Worm (Caenorhabditis elegans) whole organism, young adult: Measurements from ENCODE around the gene ZK1010.12.

ENCODE experiments used
- F10E7.11 ChIP-seq: sonication (generic microtip); optimal IDR thresholded peaks from 2 replicates; lab custom pipeline; 2017; ENCODE audit warnings: mild to moderate bottlenecking, missing genetic modification characterization, moderate library complexity, missing compliant biosample characterization
- F22D6.2 ChIP-seq: sonication (generic microtip); optimal IDR thresholded peaks from 2 replicates; lab custom pipeline; 2016; ENCODE audit warnings: mild to moderate bottlenecking, missing genetic modification characterization, missing compliant biosample characterization
- F55B11.4 ChIP-seq: sonication (generic microtip); optimal IDR thresholded peaks from 2 replicates; lab custom pipeline; 2016; ENCODE audit warnings: missing compliant biosample characterization, missing genetic modification characterization, borderline replicate concordance; ENCODE audit not compliant: insufficient read depth
- K11D2.4 ChIP-seq: fragments of 200-800 bp; sonication (Bioruptor generic); IDR thresholded peaks from 2 replicates; pipeline ENCODE4 v1.3.6; 2022; ENCODE audit warnings: missing genetic modification reagents, missing genetic modification characterization, missing compliant biosample characterization
- atf-7 ChIP-seq: sonication (generic microtip); optimal IDR thresholded peaks from 2 replicates; lab custom pipeline; 2017; ENCODE audit warnings: mild to moderate bottlenecking, missing genetic modification characterization, missing compliant biosample characterization
- lin-40 ChIP-seq: sonication (generic microtip); optimal IDR thresholded peaks from 2 replicates; lab custom pipeline; 2016; ENCODE audit warnings: missing genetic modification characterization, mild to moderate bottlenecking, missing compliant biosample characterization, missing genotype, missing genetic modification reagents
- madf-3 ChIP-seq: fragments of 200-800 bp; sonication (Bioruptor generic); IDR thresholded peaks from 2 replicates; pipeline ENCODE4 v1.3.6; 2022; ENCODE audit warnings: missing genetic modification reagents, missing genetic modification characterization, missing compliant biosample characterization
- pha-4 ChIP-seq: fragments of 150-350 bp; sonication (generic microtip); optimal IDR thresholded peaks from 2 replicates; lab custom pipeline; 2014; ENCODE audit warnings: missing biosample characterization, missing genetic modification reagents, missing genetic modification characterization
- zim-3 ChIP-seq: sonication (generic microtip); optimal IDR thresholded peaks from 2 replicates; lab custom pipeline; 2017; ENCODE audit warnings: mild to moderate bottlenecking, missing genetic modification characterization, moderate library complexity, missing compliant biosample characterization

- no peak for TF ChIP-seq lin-40 (tag; lab: Kevin White, UChicago)
- TF ChIP-seq madf-3 (GFP tag; lab: Robert Waterston, UW), result no peak
- no peak for TF ChIP-seq F10E7.11 (tag; lab: Kevin White, UChicago)
- no peak for TF ChIP-seq atf-7 (tag; lab: Kevin White, UChicago)
- no peak for TF ChIP-seq F22D6.2 (tag; lab: Kevin White, UChicago)
- TF ChIP-seq zim-3 (tag; lab: Kevin White, UChicago), result no peak
- TF ChIP-seq K11D2.4 (GFP tag; lab: Robert Waterston, UW), result no peak
- TF ChIP-seq F55B11.4 (tag; lab: Kevin White, UChicago), result no peak
- no peak for TF ChIP-seq pha-4
These were observed 46.0 kb upstream of the ZK1010.12 start for ce11 chrIII:12945072-12945471.
